Worm (Caenorhabditis elegans): ENCODE results near the gene F38A5.22.
A peak's percentile ranks its signal among the peaks of the same experiment; 100 is the strongest.

Gene F38A5.22

ce11 chrIV:6576728-6577101 is 19.0 kb downstream of the F38A5.22 start (continued):
- no peak for TF ChIP-seq nhr-6 (tag; optimal IDR thresholded peaks at IDR 0.05)
- peak; percentile 40 for TF ChIP-seq C34F6.9 (tag; optimal IDR thresholded peaks at IDR 0.05)
- no peak for TF ChIP-seq ztf-11 (tag; optimal IDR thresholded peaks at IDR 0.05)
- no peak for TF ChIP-seq nhr-10 (tag; optimal IDR thresholded peaks at IDR 0.05)
- TF ChIP-seq lin-13 (GFP tag; optimal IDR thresholded peaks at IDR 0.05): peak; percentile 24
- no peak for TF ChIP-seq snpc-4 (tag; optimal IDR thresholded peaks at IDR 0.05)
- no peak for TF ChIP-seq nhr-12 (tag; optimal IDR thresholded peaks at IDR 0.05)
- TF ChIP-seq nhr-237 (tag; optimal IDR thresholded peaks at IDR 0.05): no peak

ce11 chrIV:6575959-6576727 is 19.6 kb downstream of the F38A5.22 start:
- no peak for TF ChIP-seq nhr-25 (tag; optimal IDR thresholded peaks at IDR 0.05)
- peak; percentile 26 for TF ChIP-seq nhr-129 (tag; optimal IDR thresholded peaks at IDR 0.05)
- TF ChIP-seq nhr-77 (tag; optimal IDR thresholded peaks at IDR 0.05): no peak
- no peak for TF ChIP-seq snpc-4 (tag; optimal IDR thresholded peaks at IDR 0.05)
- no peak for TF ChIP-seq F13H6.1 (tag; optimal IDR thresholded peaks at IDR 0.05)
- no peak for TF ChIP-seq mab-5 (tag; optimal IDR thresholded peaks at IDR 0.05)
- TF ChIP-seq ztf-1 (GFP tag; conservative IDR thresholded peaks at IDR 0.05): no peak
- TF ChIP-seq gmeb-1 (tag; optimal IDR thresholded peaks at IDR 0.05): peak; percentile 2
- TF ChIP-seq ztf-4 (tag; optimal IDR thresholded peaks at IDR 0.05): no peak
- no peak for TF ChIP-seq alr-1 (tag; optimal IDR thresholded peaks at IDR 0.05)
- peak; percentile 30 for TF ChIP-seq crh-2 (tag; optimal IDR thresholded peaks at IDR 0.05)
- no peak for TF ChIP-seq elt-3 (tag; optimal IDR thresholded peaks at IDR 0.05)
- TF ChIP-seq lsy-2 (tag; optimal IDR thresholded peaks at IDR 0.05): no peak
- TF ChIP-seq ama-1 (optimal IDR thresholded peaks at IDR 0.05): no peak
- no peak for TF ChIP-seq blmp-1 (tag; optimal IDR thresholded peaks at IDR 0.05; ENCODE audit: insufficient read depth)
- no peak for TF ChIP-seq elt-1 (tag; optimal IDR thresholded peaks at IDR 0.05)
- TF ChIP-seq ceh-16 (tag; optimal IDR thresholded peaks at IDR 0.05): no peak
- no peak for TF ChIP-seq egl-27 (tag; optimal IDR thresholded peaks at IDR 0.05)
- TF ChIP-seq nhr-21 (tag; optimal IDR thresholded peaks at IDR 0.05): no peak
- TF ChIP-seq nhr-12 (tag; optimal IDR thresholded peaks at IDR 0.05): no peak

ce11 chrIV:6574343-6574742 is 21.4 kb downstream of the F38A5.22 start:
- TF ChIP-seq snpc-4 (tag; optimal IDR thresholded peaks at IDR 0.05) (no peak), fos-1 (tag; optimal IDR thresholded peaks at IDR 0.05) (peak; percentile 42), C34F6.9 (tag; optimal IDR thresholded peaks at IDR 0.05) (peak; percentile 12)

- TF ChIP-seq skn-1 (tag; optimal IDR thresholded peaks at IDR 0.05) (no peak), mbf-1 (tag; optimal IDR thresholded peaks at IDR 0.05) (no peak), ceh-82 (tag; optimal IDR thresholded peaks at IDR 0.05) (no peak), egl-27 (tag; optimal IDR thresholded peaks at IDR 0.05) (no peak), aly-2 (tag; optimal IDR thresholded peaks at IDR 0.05) (no peak), unc-62 (GFP tag; optimal IDR thresholded peaks at IDR 0.05) (no peak), gmeb-1 (tag; optimal IDR thresholded peaks at IDR 0.05) (no peak), lin-11 (tag; optimal IDR thresholded peaks at IDR 0.05) (no peak)
Measured at ce11 chrIV:6572655-6573054, 23.1 kb downstream of the F38A5.22 start.

- no peak for TF ChIP-seq Y55F3AM.14 (GFP tag; optimal IDR thresholded peaks at IDR 0.05)
- TF ChIP-seq gmeb-1 (tag; optimal IDR thresholded peaks at IDR 0.05): no peak
- no peak for TF ChIP-seq peb-1 (tag; optimal IDR thresholded peaks at IDR 0.05)
- TF ChIP-seq nhr-23 (tag; optimal IDR thresholded peaks at IDR 0.05): no peak
- no peak for TF ChIP-seq aly-2 (tag; optimal IDR thresholded peaks at IDR 0.05)
- TF ChIP-seq mdl-1 (tag; optimal IDR thresholded peaks at IDR 0.05): no peak
- no peak for TF ChIP-seq elt-1 (tag; optimal IDR thresholded peaks at IDR 0.05)
- no peak for TF ChIP-seq zag-1 (tag; optimal IDR thresholded peaks at IDR 0.05)
- no peak for TF ChIP-seq R02D3.7 (tag; optimal IDR thresholded peaks at IDR 0.05)
- TF ChIP-seq nhr-77 (tag; optimal IDR thresholded peaks at IDR 0.05): no peak
- no peak for TF ChIP-seq lin-13 (GFP tag; optimal IDR thresholded peaks at IDR 0.05)
- TF ChIP-seq egl-27 (tag; optimal IDR thresholded peaks at IDR 0.05): no peak
- no peak for TF ChIP-seq nhr-12 (tag; optimal IDR thresholded peaks at IDR 0.05)
- TF ChIP-seq unc-39 (tag; optimal IDR thresholded peaks at IDR 0.05): no peak
- TF ChIP-seq blmp-1 (tag; optimal IDR thresholded peaks at IDR 0.05; ENCODE audit: insufficient read depth): no peak
- no peak for TF ChIP-seq snpc-4 (tag; optimal IDR thresholded peaks at IDR 0.05)
Measured at ce11 chrIV:6572238-6572637, 23.5 kb downstream of the F38A5.22 start, which contains the start of gene bicd-1. TSS of gene bicd-1 (minus strand) at chrIV:6572338.

All from whole organism, L2 larva.